Worm (Caenorhabditis elegans): ENCODE data around the gene T23F11.11.
A peak's percentile ranks its signal among the peaks of the same experiment; 100 is the strongest.

- TF ChIP-seq W03F9.2 (tag; optimal IDR thresholded peaks at IDR 0.05) (no peak), dao-5 (tag; optimal IDR thresholded peaks at IDR 0.05) (no peak), him-1 (tag; optimal IDR thresholded peaks at IDR 0.05) (peak; percentile 91)
These were observed 15.0 kb downstream of the T23F11.11 start for ce11 chrIII:4656415-4656814.

Data from whole organism, L4/young adult.